Worm (Caenorhabditis elegans): Measurements from ENCODE around the gene bcl-11.

ce11 chrV:6399831-6400230 is 44.0 kb downstream of the bcl-11 start, which contains the start of gene gfi-1:
- TF ChIP-seq pha-4 (tag; optimal IDR thresholded peaks at IDR 0.05), result no peak
- no peak for TF ChIP-seq ces-1 (GFP tag; optimal IDR thresholded peaks at IDR 0.05)

All from whole organism, mixed stage, embryonic.